Worm (Caenorhabditis elegans): Measurements from ENCODE around the gene F15A4.5.

The F15A4.5 gene

ce11 chrII:12457275-12457674 lies 13.8 kb downstream of the F15A4.5 start, which contains the start of gene sre-38 (continued):
- TF ChIP-seq egl-18 (GFP tag; IDR thresholded peaks at IDR 0.05): no peak
- TF ChIP-seq him-1 (tag; optimal IDR thresholded peaks at IDR 0.05): no peak
- TF ChIP-seq tbx-9 (tag; optimal IDR thresholded peaks at IDR 0.05; ENCODE audit: borderline replicate concordance): no peak

ce11 chrII:12456633-12457032 lies 14.4 kb downstream of the F15A4.5 start, which contains the start of gene sre-32:
TSS of gene sre-32 (minus strand) at chrII:12456733.
- TF ChIP-seq lag-1 (GFP tag; IDR thresholded peaks at IDR 0.05) (no peak), Y56A3A.18 (GFP tag; IDR thresholded peaks at IDR 0.05) (no peak), B0336.3 (GFP tag; IDR thresholded peaks at IDR 0.05) (no peak), ekl-4 (GFP tag; IDR thresholded peaks at IDR 0.05) (no peak), F57A8.1 (GFP tag; optimal IDR thresholded peaks at IDR 0.05) (no peak), snpc-3.4 (tag; optimal IDR thresholded peaks at IDR 0.05) (no peak)

- TF ChIP-seq ets-4 (GFP tag; optimal IDR thresholded peaks at IDR 0.05): no peak
- TF ChIP-seq ekl-4 (GFP tag; IDR thresholded peaks at IDR 0.05): no peak
- TF ChIP-seq B0019.2 (GFP tag; conservative IDR thresholded peaks at IDR 0.05): no peak
- no peak for TF ChIP-seq nhr-120 (GFP tag; IDR thresholded peaks at IDR 0.05)
- no peak for TF ChIP-seq bed-1 (GFP tag; IDR thresholded peaks at IDR 0.05)
- TF ChIP-seq tbx-9 (tag; optimal IDR thresholded peaks at IDR 0.05; ENCODE audit: borderline replicate concordance): no peak
- no peak for TF ChIP-seq pha-4 (tag; optimal IDR thresholded peaks at IDR 0.05)
- TF ChIP-seq F10E7.11 (tag; optimal IDR thresholded peaks at IDR 0.05): no peak
- no peak for TF ChIP-seq dpl-1 (GFP tag; optimal IDR thresholded peaks at IDR 0.05)
- TF ChIP-seq mxl-1 (tag; optimal IDR thresholded peaks at IDR 0.05): no peak
- no peak for TF ChIP-seq lin-40 (tag; optimal IDR thresholded peaks at IDR 0.05)
- TF ChIP-seq C06A6.2 (GFP tag; conservative IDR thresholded peaks at IDR 0.05): no peak
- TF ChIP-seq mes-4 (tag; optimal IDR thresholded peaks at IDR 0.05): no peak
- TF ChIP-seq snpc-3.4 (tag; optimal IDR thresholded peaks at IDR 0.05): no peak
- TF ChIP-seq mel-28 (tag; optimal IDR thresholded peaks at IDR 0.05; ENCODE audit: borderline replicate concordance): no peak
- TF ChIP-seq somi-1 (GFP tag; optimal IDR thresholded peaks at IDR 0.05): no peak
- TF ChIP-seq cebp-1 (GFP tag; IDR thresholded peaks at IDR 0.05): no peak
- no peak for TF ChIP-seq cebp-1 (tag; optimal IDR thresholded peaks at IDR 0.05)
- no peak for TF ChIP-seq ZK185.1 (tag; optimal IDR thresholded peaks at IDR 0.05; ENCODE audit: poor library complexity, severe bottlenecking)
- TF ChIP-seq atf-7 (tag; optimal IDR thresholded peaks at IDR 0.05): no peak
Measured at ce11 chrII:12452754-12453352, 18.2 kb downstream of the F15A4.5 start, which contains the start of the genes sre-35 and sre-33. TSS of gene sre-35 (minus strand) at chrII:12452854. TSS of gene sre-33 (plus strand) at chrII:12453302.

DNA sequence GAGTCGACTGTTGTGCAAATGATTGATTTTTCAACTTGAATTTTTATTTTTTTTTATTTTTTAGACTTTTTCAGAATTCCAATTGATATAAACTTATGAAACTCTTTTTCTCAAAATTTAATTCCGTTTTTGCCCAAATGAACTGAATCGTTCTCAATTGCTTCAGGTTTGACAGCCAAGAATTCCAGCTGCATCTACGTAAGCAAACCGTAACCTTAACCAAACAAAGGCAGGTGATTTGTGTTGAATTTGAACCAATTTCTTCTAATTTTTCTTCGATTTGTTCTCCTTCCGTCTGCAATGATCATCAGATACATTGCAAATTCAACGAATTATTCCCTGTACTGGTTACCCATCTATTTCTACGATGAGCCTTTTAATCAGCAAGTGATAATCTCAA lies 21.2 kb downstream of the F15A4.5 start, which contains the start of gene sre-34:
sre-34 (plus strand) TSS at position 301 of the 400 bp plus-strand sequence.
- no peak for TF ChIP-seq F33H1.4 (GFP tag; IDR thresholded peaks at IDR 0.05)
- TF ChIP-seq let-607 (tag; optimal IDR thresholded peaks at IDR 0.05): no peak
- no peak for TF ChIP-seq madf-8 (GFP tag; conservative IDR thresholded peaks at IDR 0.05)
- TF ChIP-seq snpc-1.3 (tag; optimal IDR thresholded peaks at IDR 0.05; ENCODE audit: insufficient read depth): no peak
- no peak for TF ChIP-seq bed-2 (GFP tag; IDR thresholded peaks at IDR 0.05)
- TF ChIP-seq ets-4 (GFP tag; optimal IDR thresholded peaks at IDR 0.05): no peak
- no peak for TF ChIP-seq K12H6.12 (tag; optimal IDR thresholded peaks at IDR 0.05)

Measured in whole organism, young adult.